Worm (Caenorhabditis elegans) whole organism, L1 larva: ENCODE data around the gene Y54H5A.2.

ENCODE experiments used
- aly-2 ChIP-seq: fragments of 150-350 bp; optimal IDR thresholded peaks from 2 replicates; lab custom pipeline; 2014; ENCODE audit warnings: missing biosample characterization, missing genetic modification characterization
- blmp-1 ChIP-seq: fragments of 150-350 bp; optimal IDR thresholded peaks from 2 replicates; lab custom pipeline; 2014; ENCODE audit warnings: missing biosample characterization, missing genetic modification characterization
- ceh-63 ChIP-seq: fragments of 200-800 bp; sonication (Bioruptor generic); optimal IDR thresholded peaks from 2 replicates; lab custom pipeline; 2018; ENCODE audit warnings: mild to moderate bottlenecking, missing genetic modification characterization, missing compliant biosample characterization
- ceh-82 ChIP-seq, 3 experiments: fragments of 150-350 bp in 1 of 3; sonication (generic microtip) in 2 of 3; optimal IDR thresholded peaks; 2 replicates each; lab custom pipeline; 2014 to 2017; ENCODE audit warnings: missing biosample characterization in 3 of 3, missing genetic modification characterization in 3 of 3
- ceh-90 ChIP-seq: sonication (generic microtip); optimal IDR thresholded peaks from 2 replicates; lab custom pipeline; 2016; ENCODE audit warnings: missing genetic modification characterization, missing compliant biosample characterization
- dpl-1 ChIP-seq, 3 experiments: fragments of 150-350 bp in 2 of 3; sonication (generic microtip) in 1 of 3; optimal IDR thresholded peaks; 2 replicates each; lab custom pipeline; 2014 to 2017; ENCODE audit warnings: missing biosample characterization in 3 of 3, missing genetic modification characterization in 3 of 3, missing genetic modification reagents in 3 of 3
- efl-1 ChIP-seq, 4 experiments: fragments of 150-350 bp; optimal IDR thresholded peaks in 3 of 4; peaks in 1 of 4; 1 replicate in 1 of 4; 2 replicates in 3 of 4; lab custom pipeline; 2014; ENCODE audit warnings: missing biosample characterization in 2 of 4, missing genetic modification characterization in 2 of 4, missing genetic modification reagents in 2 of 4
- egl-27 ChIP-seq, 2 experiments: fragments of 150-350 bp in 1 of 2; sonication (generic microtip); optimal IDR thresholded peaks; 3 replicates each; lab custom pipeline; 2017 to 2018; ENCODE audit warnings: missing biosample characterization in 2 of 2, missing genetic modification characterization in 2 of 2, missing genetic modification reagents in 2 of 2
- elt-3 ChIP-seq, 6 experiments: fragments of 150-350 bp in 1 of 6; sonication (generic microtip); optimal IDR thresholded peaks; 2 replicates each; lab custom pipeline; 2017 to 2018; ENCODE audit warnings: missing biosample characterization in 6 of 6, missing genetic modification characterization in 6 of 6, inconsistent platforms in 1 of 6
- fkh-10 ChIP-seq: sonication (generic microtip); optimal IDR thresholded peaks from 2 replicates; lab custom pipeline; 2017; ENCODE audit warnings: missing biosample characterization, missing genetic modification reagents, missing genetic modification characterization
- fkh-8 ChIP-seq: sonication (generic microtip); optimal IDR thresholded peaks from 2 replicates; lab custom pipeline; 2016; ENCODE audit warnings: mild to moderate bottlenecking, missing genetic modification characterization, missing compliant biosample characterization
- hlh-4 ChIP-seq: sonication (generic microtip); optimal IDR thresholded peaks from 2 replicates; lab custom pipeline; 2016; ENCODE audit warnings: mild to moderate bottlenecking, missing genetic modification characterization, missing compliant biosample characterization
- irx-1 ChIP-seq: sonication (generic microtip); optimal IDR thresholded peaks from 2 replicates; lab custom pipeline; 2016; ENCODE audit warnings: missing genetic modification characterization, missing compliant biosample characterization
- lin-14 ChIP-seq: fragments of 200-800 bp; sonication (Bioruptor generic); optimal IDR thresholded peaks from 2 replicates; lab custom pipeline; 2018; ENCODE audit warnings: mild to moderate bottlenecking, missing genetic modification characterization, moderate library complexity, missing compliant biosample characterization
- lin-15B ChIP-seq: fragments of 150-350 bp; sonication (generic microtip); optimal IDR thresholded peaks from 3 replicates; lab custom pipeline; 2014; ENCODE audit warnings: missing biosample characterization, missing genetic modification characterization
- lin-35 ChIP-seq, 2 experiments: fragments of 150-350 bp; optimal IDR thresholded peaks; 2 replicates each; lab custom pipeline; 2014; ENCODE audit warnings: missing biosample characterization in 2 of 2, missing genetic modification characterization in 2 of 2, missing genetic modification reagents in 2 of 2
- mdl-1 ChIP-seq, 2 experiments: fragments of 150-350 bp; optimal IDR thresholded peaks; 2 replicates each; lab custom pipeline; 2014 to 2017; ENCODE audit warnings: missing biosample characterization in 2 of 2, missing genetic modification characterization in 2 of 2, inconsistent platforms in 1 of 2
- mef-2 ChIP-seq: fragments of 150-350 bp; optimal IDR thresholded peaks from 2 replicates; lab custom pipeline; 2014; ENCODE audit warnings: missing biosample characterization, missing genetic modification characterization
- mep-1 ChIP-seq: fragments of 150-350 bp; optimal IDR thresholded peaks from 2 replicates; lab custom pipeline; 2014; ENCODE audit warnings: missing biosample characterization, missing genetic modification characterization
- nhr-11 ChIP-seq: fragments of 150-350 bp; optimal IDR thresholded peaks from 2 replicates; lab custom pipeline; 2014; ENCODE audit warnings: missing biosample characterization, missing genetic modification characterization
- nhr-19 ChIP-seq: fragments of 200-800 bp; sonication (Bioruptor generic); conservative IDR thresholded peaks from 2 replicates; pipeline ENCODE4 v1.3.6; 2022; ENCODE audit warnings: missing genetic modification characterization, missing compliant biosample characterization
- nhr-28 ChIP-seq: fragments of 150-350 bp; optimal IDR thresholded peaks from 2 replicates; lab custom pipeline; 2014; ENCODE audit warnings: missing biosample characterization, missing genetic modification characterization
- nhr-47 ChIP-seq: sonication (generic microtip); optimal IDR thresholded peaks from 2 replicates; lab custom pipeline; 2016; ENCODE audit warnings: mild to moderate bottlenecking, missing genetic modification characterization, moderate library complexity, missing compliant biosample characterization
- nhr-77 ChIP-seq: fragments of 150-350 bp; optimal IDR thresholded peaks from 2 replicates; lab custom pipeline; 2014; ENCODE audit warnings: missing biosample characterization, missing genetic modification characterization
- skn-1 ChIP-seq: fragments of 150-350 bp; optimal IDR thresholded peaks from 2 replicates; lab custom pipeline; 2014; ENCODE audit warnings: missing biosample characterization, missing genetic modification characterization
- snu-23 ChIP-seq: sonication (generic microtip); optimal IDR thresholded peaks from 2 replicates; lab custom pipeline; 2016; ENCODE audit warnings: missing genetic modification characterization, missing compliant biosample characterization
- swsn-7 ChIP-seq: sonication (generic microtip); optimal IDR thresholded peaks from 2 replicates; lab custom pipeline; 2016; ENCODE audit warnings: missing genetic modification characterization, missing compliant biosample characterization
- tbx-2 ChIP-seq: sonication (generic microtip); optimal IDR thresholded peaks from 2 replicates; lab custom pipeline; 2016; ENCODE audit warnings: missing genetic modification characterization, missing compliant biosample characterization
- unc-130 ChIP-seq: fragments of 150-350 bp; optimal IDR thresholded peaks from 2 replicates; lab custom pipeline; 2017; ENCODE audit warnings: missing biosample characterization, missing genetic modification characterization, inconsistent platforms
- unc-62 ChIP-seq: fragments of 150-350 bp; optimal IDR thresholded peaks from 2 replicates; lab custom pipeline; 2014; ENCODE audit warnings: missing biosample characterization, missing genetic modification reagents, missing genetic modification characterization
- unc-86 ChIP-seq: sonication (generic microtip); optimal IDR thresholded peaks from 2 replicates; lab custom pipeline; 2016; ENCODE audit warnings: missing genetic modification characterization, missing compliant biosample characterization
- xbp-1 ChIP-seq: sonication (generic microtip); optimal IDR thresholded peaks from 2 replicates; lab custom pipeline; 2016; ENCODE audit warnings: missing genetic modification characterization, missing compliant biosample characterization

Gene Y54H5A.2

ce11 chrIII:5190179-5190578, 40.8 kb upstream of the Y54H5A.2 start (continued):
- TF ChIP-seq ceh-82 (tag; optimal IDR thresholded peaks at IDR 0.05; lab: Kevin White, UChicago) = peak in 1 of 3 experiments; percentile 8
- peak; percentile 22 for TF ChIP-seq skn-1
- no peak for TF ChIP-seq nhr-11
- TF ChIP-seq nhr-47 = peak; percentile 64
- peak; percentile 85 to 93 for TF ChIP-seq lin-35 (GFP tag; optimal IDR thresholded peaks at IDR 0.05; lab: Kevin White, UChicago)
- TF ChIP-seq nhr-19 = peak; percentile 65
- peak; percentile 21 for TF ChIP-seq unc-130
- peak; percentile 83 for TF ChIP-seq ceh-90 (tag; lab: Kevin White, UChicago)
- TF ChIP-seq mdl-1 (tag; optimal IDR thresholded peaks at IDR 0.05; lab: Kevin White, UChicago) = no peak
- TF ChIP-seq fkh-10 (GFP tag; lab: Kevin White, UChicago) = no peak
- no peak for TF ChIP-seq lin-15B (tag; lab: Kevin White, UChicago)
- no peak for TF ChIP-seq nhr-77 (tag; lab: Kevin White, UChicago)

DNA sequence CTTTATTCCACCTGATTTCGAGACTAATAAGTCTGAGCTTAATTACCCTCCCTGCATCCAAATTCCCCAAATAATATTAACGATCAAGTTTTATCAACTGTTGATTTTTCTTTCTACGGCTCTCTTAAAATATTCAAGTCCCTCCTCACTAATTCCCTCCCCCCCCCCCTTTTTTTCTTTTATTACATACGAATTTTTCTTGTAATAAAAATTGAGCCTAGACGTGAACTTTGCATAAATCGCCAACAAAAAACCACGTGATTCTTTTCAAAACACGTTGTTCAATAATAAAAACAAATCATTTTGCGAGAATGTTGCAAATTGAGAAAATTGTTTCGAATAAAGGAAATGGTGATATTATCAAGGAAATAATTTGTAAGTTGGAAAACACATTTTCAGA, 39.0 kb upstream of the Y54H5A.2 start, which contains the start of gene K10D2.8:
Gene K10D2.8, plus strand, starts transcription at position 301 of the 400 bp plus-strand sequence.
- TF ChIP-seq swsn-7 (tag; lab: Kevin White, UChicago) = no peak
- no peak for TF ChIP-seq tbx-2 (tag; lab: Kevin White, UChicago)
- no peak for TF ChIP-seq nhr-28 (tag; lab: Kevin White, UChicago)
- TF ChIP-seq mef-2 (tag; lab: Kevin White, UChicago) = no peak
- TF ChIP-seq elt-3 (tag; optimal IDR thresholded peaks at IDR 0.05; lab: Kevin White, UChicago) = no peak
- no peak for TF ChIP-seq egl-27 (tag; optimal IDR thresholded peaks at IDR 0.05; lab: Kevin White, UChicago)
- TF ChIP-seq snu-23 (GFP tag; lab: Kevin White, UChicago) = no peak
- TF ChIP-seq unc-86 (tag; lab: Kevin White, UChicago) = no peak
- TF ChIP-seq xbp-1 (tag; lab: Kevin White, UChicago) = no peak

- peak; percentile 10 for TF ChIP-seq fkh-8 (tag; lab: Kevin White, UChicago)
- TF ChIP-seq elt-3 (tag; optimal IDR thresholded peaks at IDR 0.05; lab: Kevin White, UChicago) = no peak
These were observed 36.2 kb upstream of the Y54H5A.2 start, which contains the start of gene pup-2 for ce11 chrIII:5185620-5186019. Gene pup-2, plus strand, starts transcription at chrIII:5185920.

- no peak for TF ChIP-seq aly-2 (tag; lab: Kevin White, UChicago)
- peak; percentile 22 for TF ChIP-seq lin-14
- no peak for TF ChIP-seq efl-1 (optimal IDR thresholded peaks at IDR 0.05; lab: Kevin White, UChicago)
- TF ChIP-seq efl-1 (GFP tag; optimal IDR thresholded peaks at IDR 0.05 in 1 of 2; lab: Kevin White, UChicago) = peak in 1 of 2 experiments; percentile 4
- no peak for TF ChIP-seq unc-62 (GFP tag; lab: Kevin White, UChicago)
- TF ChIP-seq dpl-1 (GFP tag; optimal IDR thresholded peaks at IDR 0.05; lab: Kevin White, UChicago) = peak in 1 of 3 experiments; percentile 14
These were observed 34.0 kb upstream of the Y54H5A.2 start for ce11 chrIII:5183372-5183771.

DNA sequence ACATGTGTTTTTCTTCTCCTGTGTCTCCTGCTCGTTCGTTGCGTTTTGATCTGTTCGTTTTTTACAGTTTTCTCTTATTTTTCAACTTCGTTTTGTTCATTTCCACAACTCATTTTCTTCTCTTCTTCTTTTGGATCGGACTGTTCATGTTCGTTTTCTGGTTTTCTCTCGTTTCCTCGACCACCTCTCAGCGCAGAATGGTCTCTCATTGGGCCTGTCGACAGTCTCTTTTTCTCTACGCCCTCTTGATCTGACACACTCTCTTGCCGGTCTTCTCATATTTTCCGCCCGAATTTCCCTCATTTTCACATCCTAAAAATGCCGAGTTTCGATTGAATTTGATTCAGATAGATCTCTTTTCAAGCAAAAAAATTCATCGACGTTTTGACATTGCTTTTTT, 32.3 kb upstream of the Y54H5A.2 start:
- TF ChIP-seq efl-1 (optimal IDR thresholded peaks at IDR 0.05; lab: Kevin White, UChicago) = peak; percentile 15 to 23
- TF ChIP-seq efl-1 (GFP tag; optimal IDR thresholded peaks at IDR 0.05 in 1 of 2; lab: Kevin White, UChicago) = no peak
- TF ChIP-seq irx-1 = no peak
- peak; percentile 45 for TF ChIP-seq lin-14
- no peak for TF ChIP-seq ceh-63 (GFP tag; lab: Kevin White, UChicago)
- TF ChIP-seq skn-1 = no peak
- TF ChIP-seq nhr-19 = no peak
- no peak for TF ChIP-seq mep-1 (tag; lab: Kevin White, UChicago)
- peak; percentile 55 for TF ChIP-seq blmp-1 (tag; lab: Kevin White, UChicago)
- no peak for TF ChIP-seq hlh-4 (tag; lab: Kevin White, UChicago)
- TF ChIP-seq snu-23 (GFP tag; lab: Kevin White, UChicago) = peak; percentile 16
- peak in 1 of 2 experiments; percentile 1 for TF ChIP-seq lin-35 (GFP tag; optimal IDR thresholded peaks at IDR 0.05; lab: Kevin White, UChicago)
- no peak for TF ChIP-seq nhr-47
